Worm (Caenorhabditis elegans): ENCODE results near the gene let-99.

ce11 chrIV:12531047-12531446 lies 36.6 kb upstream of the let-99 start, which contains the start of gene F53B2.5:
- TF ChIP-seq ceh-13 (GFP tag; optimal IDR thresholded peaks at IDR 0.05) (no peak), F13C5.2 (tag; optimal IDR thresholded peaks at IDR 0.05) (no peak), ama-1 (optimal IDR thresholded peaks at IDR 0.05) (no peak), flt-1 (GFP tag; IDR thresholded peaks at IDR 0.05) (no peak), aly-1 (tag; optimal IDR thresholded peaks at IDR 0.05) (no peak), sea-1 (GFP tag; conservative IDR thresholded peaks at IDR 0.05) (no peak), hmbx-1 (tag; optimal IDR thresholded peaks at IDR 0.05) (no peak), pes-1 (GFP tag; IDR thresholded peaks at IDR 0.05) (no peak), tra-4 (tag; optimal IDR thresholded peaks at IDR 0.05) (no peak), tbx-37 (GFP tag; conservative IDR thresholded peaks at IDR 0.05) (no peak)
